Fruit fly (Drosophila melanogaster): ENCODE data around the gene CG14053.

Gene CG14053

dm6 chrX:2145690-2146470, 47.8 kb downstream of the CG14053 start (continued):
- peak; percentile 39 for TF ChIP-seq Ptx1 (GFP tag; IDR thresholded peaks at IDR 0.05)
- 0 out of 3 replicates have a peak, but pooled peaks have one; percentile 16 for TF ChIP-seq CG11456 (GFP tag; IDR thresholded peaks at IDR 0.05)
- no peak for TF ChIP-seq CG30020 (tag; optimal IDR thresholded peaks at IDR 0.05)
- no peak for TF ChIP-seq usp (GFP tag; optimal IDR thresholded peaks at IDR 0.05)
- TF ChIP-seq Pdp1 (GFP tag; optimal IDR thresholded peaks at IDR 0.05), result peak; percentile 22 to 51
- TF ChIP-seq disco-r (GFP tag; optimal IDR thresholded peaks at IDR 0.05), result peak; percentile 5
- peak; percentile 26 for TF ChIP-seq Xbp1 (GFP tag; optimal IDR thresholded peaks at IDR 0.05)
- no peak for TF ChIP-seq Oaz (GFP tag; IDR thresholded peaks at IDR 0.05)
- 0 out of 2 replicates have a peak, but pooled peaks have one; percentile 35 for TF ChIP-seq esg (GFP tag; conservative IDR thresholded peaks at IDR 0.05)
- peak; percentile 27 for TF ChIP-seq luna (GFP tag; optimal IDR thresholded peaks at IDR 0.05)
- peak; percentile 77; the same call in 2 of the 3 replicates for TF ChIP-seq hb (GFP tag; IDR thresholded peaks at IDR 0.05; ENCODE audit: partially characterized antibody)
- TF ChIP-seq zfh2 (GFP tag; optimal IDR thresholded peaks at IDR 0.05), result peak; percentile 60
- TF ChIP-seq Opbp (GFP tag; IDR thresholded peaks at IDR 0.05; ENCODE audit: partially characterized antibody), result 0 out of 3 replicates have a peak, but pooled peaks have one; percentile 22
- TF ChIP-seq knrl (GFP tag; IDR thresholded peaks at IDR 0.05; ENCODE audit: partially characterized antibody), result peak; percentile 83; the same call in 2 of the 3 replicates
- TF ChIP-seq bbx (GFP tag; IDR thresholded peaks at IDR 0.05; ENCODE audit: partially characterized antibody), result peak; percentile 62
- TF ChIP-seq CG5245 (GFP tag; optimal IDR thresholded peaks at IDR 0.05), result peak; percentile 3
- no peak for TF ChIP-seq hkb (optimal IDR thresholded peaks at IDR 0.05)
- TF ChIP-seq hkb (GFP tag; IDR thresholded peaks at IDR 0.05), result 0 out of 2 replicates have a peak, but pooled peaks have one; percentile 29
- no peak for TF ChIP-seq CG32772 (GFP tag; IDR thresholded peaks at IDR 0.05)
- peak; percentile 92 for TF ChIP-seq Med (GFP tag)
- peak; percentile 55 for TF ChIP-seq CG10147 (GFP tag; optimal IDR thresholded peaks at IDR 0.05)
- no peak for TF ChIP-seq Asciz (GFP tag; optimal IDR thresholded peaks at IDR 0.05)
- peak; percentile 40 for TF ChIP-seq CG8924 (tag; optimal IDR thresholded peaks at IDR 0.05)
- TF ChIP-seq ara (GFP tag; IDR thresholded peaks at IDR 0.05), result no peak; the same call in 1 of the 2 replicates
- TF ChIP-seq gro (GFP tag; optimal IDR thresholded peaks at IDR 0.05), result peak; percentile 46
- no peak for TF ChIP-seq abd-A (tag; optimal IDR thresholded peaks at IDR 0.05)
- no peak for TF ChIP-seq ken (GFP tag; IDR thresholded peaks at IDR 0.05)
- TF ChIP-seq p53 (GFP tag; optimal IDR thresholded peaks at IDR 0.05), result no peak
- TF ChIP-seq CG11247 (GFP tag; IDR thresholded peaks at IDR 0.05), result 0 out of 2 replicates have a peak, but pooled peaks have one; percentile 6
- peak; percentile 23 for TF ChIP-seq NfI (GFP tag; optimal IDR thresholded peaks at IDR 0.05)
- peak; percentile 15 for TF ChIP-seq CG10267 (tag; optimal IDR thresholded peaks at IDR 0.05)
- peak; percentile 51; the same call in 1 of the 3 replicates for TF ChIP-seq CG17361 (GFP tag; IDR thresholded peaks at IDR 0.05)
- no peak for TF ChIP-seq Ravus (GFP tag; IDR thresholded peaks at IDR 0.05)
- no peak for TF ChIP-seq toy (GFP tag; IDR thresholded peaks at IDR 0.05)
- no peak for TF ChIP-seq cato (GFP tag; optimal IDR thresholded peaks at IDR 0.05; ENCODE audit: borderline replicate concordance)
- no peak for TF ChIP-seq CG3407 (GFP tag; optimal IDR thresholded peaks at IDR 0.05)
- TF ChIP-seq crp (GFP tag; optimal IDR thresholded peaks at IDR 0.05), result peak in 1 of 2 experiments; percentile 39
- peak; percentile 72; the same call in 1 of the 3 replicates for TF ChIP-seq zen2 (GFP tag; IDR thresholded peaks at IDR 0.05; ENCODE audit: partially characterized antibody)
- peak; percentile 36; the same call in 1 of the 2 replicates for TF ChIP-seq CG31441 (GFP tag; IDR thresholded peaks at IDR 0.05)
- no peak for TF ChIP-seq aop (GFP tag; IDR thresholded peaks at IDR 0.05)
- no peak for TF ChIP-seq CG32767 (GFP tag; IDR thresholded peaks at IDR 0.05)
- TF ChIP-seq zen (tag; optimal IDR thresholded peaks at IDR 0.05), result no peak
- TF ChIP-seq prd (optimal IDR thresholded peaks at IDR 0.05), result no peak
- peak; percentile 38; the same call in 1 of the 3 replicates for TF ChIP-seq prd (GFP tag; IDR thresholded peaks at IDR 0.05)
- peak; percentile 20 for TF ChIP-seq CHES-1-like (GFP tag; optimal IDR thresholded peaks at IDR 0.05)
- TF ChIP-seq Atf-2 (GFP tag; optimal IDR thresholded peaks at IDR 0.05), result no peak
- no peak for TF ChIP-seq CG34422 (GFP tag; IDR thresholded peaks at IDR 0.05)
- peak; percentile 73 for TF ChIP-seq CG3995 (GFP tag; optimal IDR thresholded peaks at IDR 0.05)
- TF ChIP-seq mirr (GFP tag; optimal IDR thresholded peaks at IDR 0.05), result peak; percentile 23
